Worm (Caenorhabditis elegans): ENCODE results near the gene cyp-23A1.

Gene cyp-23A1

ce11 chrII:4517254-4517653 is 5.2 kb downstream of the cyp-23A1 start:
- no peak for TF ChIP-seq eor-1 (tag; optimal IDR thresholded peaks at IDR 0.05)
- no peak for TF ChIP-seq fkh-2 (tag; optimal IDR thresholded peaks at IDR 0.05)
- no peak for TF ChIP-seq hmg-11 (tag; optimal IDR thresholded peaks at IDR 0.05)
- TF ChIP-seq nhr-12 (tag; optimal IDR thresholded peaks at IDR 0.05), result no peak
- no peak for TF ChIP-seq nfya-1 (tag; optimal IDR thresholded peaks at IDR 0.05; ENCODE audit: insufficient read depth)

ce11 chrII:4518300-4518907 is 6.4 kb downstream of the cyp-23A1 start, which contains the start of gene hlh-1:
TSS of gene hlh-1 (plus strand) at chrII:4518574.
- TF ChIP-seq nhr-77 (tag; optimal IDR thresholded peaks at IDR 0.05) (no peak), nfya-1 (tag; optimal IDR thresholded peaks at IDR 0.05; ENCODE audit: insufficient read depth) (peak; percentile 72), lin-39 (tag; optimal IDR thresholded peaks at IDR 0.05) (peak; percentile 55), fkh-2 (tag; optimal IDR thresholded peaks at IDR 0.05) (no peak), jun-1 (tag; optimal IDR thresholded peaks at IDR 0.05) (no peak), nhr-23 (tag; optimal IDR thresholded peaks at IDR 0.05) (no peak), elt-1 (tag; optimal IDR thresholded peaks at IDR 0.05) (no peak), egl-5 (tag; optimal IDR thresholded peaks at IDR 0.05) (peak; percentile 72), ceh-16 (tag; optimal IDR thresholded peaks at IDR 0.05) (no peak), nhr-12 (tag; optimal IDR thresholded peaks at IDR 0.05) (no peak)

ce11 chrII:4519976-4520594 is 8.1 kb downstream of the cyp-23A1 start:
- TF ChIP-seq nhr-11 (tag; optimal IDR thresholded peaks at IDR 0.05) (peak; percentile 58), fkh-10 (GFP tag; optimal IDR thresholded peaks at IDR 0.05) (no peak)

ce11 chrII:4523122-4523672 is 11.2 kb downstream of the cyp-23A1 start, which contains the start of the genes B0304.4 and B0304.2:
TSS of gene B0304.4 (minus strand) at chrII:4523222.
TSS of gene B0304.2 (plus strand) at chrII:4523622.
- TF ChIP-seq unc-39 (tag; optimal IDR thresholded peaks at IDR 0.05), result no peak

- TF ChIP-seq jun-1 (tag; optimal IDR thresholded peaks at IDR 0.05) (no peak), daf-12 (tag; optimal IDR thresholded peaks at IDR 0.05) (no peak), pha-4 (tag; optimal IDR thresholded peaks at IDR 0.05) (no peak), ceh-9 (tag; optimal IDR thresholded peaks at IDR 0.05) (no peak)
Measured at ce11 chrII:4525185-4525584, 13.2 kb downstream of the cyp-23A1 start.

ce11 chrII:4527800-4528199 is 15.8 kb downstream of the cyp-23A1 start, which contains the start of gene sra-35:
TSS of gene sra-35 (minus strand) at chrII:4527900.
- no peak for TF ChIP-seq elt-2 (tag; optimal IDR thresholded peaks at IDR 0.05)
- TF ChIP-seq lin-15B (tag; optimal IDR thresholded peaks at IDR 0.05), result no peak
- no peak for TF ChIP-seq nhr-28 (tag; optimal IDR thresholded peaks at IDR 0.05)
- no peak for TF ChIP-seq ztf-11 (tag; optimal IDR thresholded peaks at IDR 0.05)
- no peak for TF ChIP-seq elt-3 (tag; optimal IDR thresholded peaks at IDR 0.05)
- no peak for TF ChIP-seq nhr-77 (tag; optimal IDR thresholded peaks at IDR 0.05)
- TF ChIP-seq eor-1 (tag; optimal IDR thresholded peaks at IDR 0.05), result no peak
- no peak for TF ChIP-seq nhr-12 (tag; optimal IDR thresholded peaks at IDR 0.05)
- TF ChIP-seq nhr-67 (tag; optimal IDR thresholded peaks at IDR 0.05), result no peak
- no peak for TF ChIP-seq egl-27 (tag; optimal IDR thresholded peaks at IDR 0.05)
- TF ChIP-seq nhr-76 (tag; optimal IDR thresholded peaks at IDR 0.05), result no peak
- TF ChIP-seq mdl-1 (tag; optimal IDR thresholded peaks at IDR 0.05), result no peak
- TF ChIP-seq ceh-82 (tag; optimal IDR thresholded peaks at IDR 0.05), result no peak

ce11 chrII:4531880-4532279 is 19.9 kb downstream of the cyp-23A1 start, which contains the start of gene sra-32:
TSS of gene sra-32 (minus strand) at chrII:4531980.
- TF ChIP-seq egl-5 (tag; optimal IDR thresholded peaks at IDR 0.05), result no peak
- no peak for TF ChIP-seq pqm-1 (tag; optimal IDR thresholded peaks at IDR 0.05)
- TF ChIP-seq aly-2 (tag; optimal IDR thresholded peaks at IDR 0.05), result no peak
